Worm (Caenorhabditis elegans) whole organism, L4/young adult: ENCODE results near the gene T28C6.5.

Source experiments
- W03F9.2 ChIP-seq: fragments of 150-350 bp; optimal IDR thresholded peaks from 2 replicates; lab custom pipeline; 2014; ENCODE audit warnings: missing biosample characterization, missing genetic modification characterization
- dao-5 ChIP-seq: sonication (generic microtip); optimal IDR thresholded peaks from 2 replicates; lab custom pipeline; 2016; ENCODE audit warnings: missing genotype, missing genetic modification characterization, moderate library complexity, missing compliant biosample characterization
- him-1 ChIP-seq: sonication (generic microtip); optimal IDR thresholded peaks from 2 replicates; lab custom pipeline; 2016; ENCODE audit warnings: missing genotype, missing genetic modification reagents, missing genetic modification characterization, missing compliant biosample characterization

Gene T28C6.5

DNA sequence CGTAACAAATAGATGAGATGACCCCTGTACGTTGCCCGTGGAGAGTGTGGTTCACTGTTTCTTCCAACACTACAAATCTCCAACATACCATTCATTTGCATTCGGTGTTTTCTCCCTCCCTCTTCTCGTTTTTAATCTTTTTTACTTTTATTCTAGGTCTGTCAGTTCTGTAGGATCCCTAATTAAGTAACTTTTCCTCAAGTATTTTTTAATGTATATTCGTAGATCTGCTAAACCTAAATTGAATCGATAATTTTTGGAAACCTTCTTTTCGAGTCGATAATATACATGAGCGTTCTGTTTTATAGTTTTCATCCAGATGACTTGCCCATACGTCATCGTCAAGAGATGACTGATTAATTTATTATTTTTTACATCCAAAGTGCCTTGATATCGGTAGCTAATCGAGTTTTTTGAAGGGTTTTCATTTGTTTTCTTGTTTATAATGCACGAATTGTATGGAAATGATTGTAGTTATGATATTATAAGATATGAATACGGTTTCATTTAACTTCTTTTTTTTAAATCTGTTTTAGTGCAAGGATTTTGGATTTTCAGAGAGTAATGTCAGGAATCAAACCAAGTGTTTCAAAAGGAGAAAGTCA, 19.0 kb downstream of the T28C6.5 start, which contains the start of the genes T28C6.11 and T11B7.1:
TSS of gene T28C6.11 (minus strand) at position 101 of the 605 bp plus-strand sequence.
TSS of gene T11B7.1 (plus strand) at position 555 of the 605 bp plus-strand sequence.
- TF ChIP-seq him-1 (tag; lab: Kevin White, UChicago) (no peak), W03F9.2 (no peak), dao-5 (tag; lab: Kevin White, UChicago) (no peak)

DNA sequence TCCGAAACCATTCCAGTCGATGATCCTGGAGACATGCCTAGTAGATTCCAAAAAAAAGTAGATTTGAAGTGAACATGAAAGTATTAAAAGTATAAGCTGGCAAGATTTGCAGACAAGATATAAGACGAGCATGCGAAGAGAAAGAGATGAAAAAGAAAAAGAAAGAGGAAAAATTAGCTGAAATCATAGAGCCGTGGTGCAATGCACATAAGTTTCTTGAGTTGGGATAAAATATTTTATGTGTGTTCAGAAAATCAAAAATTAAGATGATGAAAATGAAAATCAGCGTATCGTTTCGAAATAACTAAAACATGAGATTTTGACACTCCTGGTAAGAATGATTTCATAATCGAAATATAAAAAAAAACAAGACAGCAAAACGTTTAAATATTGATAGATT, 23.2 kb downstream of the T28C6.5 start, which contains the start of gene T11B7.2:
TSS of gene T11B7.2 (minus strand) at position 101 of the 400 bp plus-strand sequence.
- no peak for TF ChIP-seq dao-5 (tag; lab: Kevin White, UChicago)
- TF ChIP-seq him-1 (tag; lab: Kevin White, UChicago): no peak
- TF ChIP-seq W03F9.2: no peak

DNA sequence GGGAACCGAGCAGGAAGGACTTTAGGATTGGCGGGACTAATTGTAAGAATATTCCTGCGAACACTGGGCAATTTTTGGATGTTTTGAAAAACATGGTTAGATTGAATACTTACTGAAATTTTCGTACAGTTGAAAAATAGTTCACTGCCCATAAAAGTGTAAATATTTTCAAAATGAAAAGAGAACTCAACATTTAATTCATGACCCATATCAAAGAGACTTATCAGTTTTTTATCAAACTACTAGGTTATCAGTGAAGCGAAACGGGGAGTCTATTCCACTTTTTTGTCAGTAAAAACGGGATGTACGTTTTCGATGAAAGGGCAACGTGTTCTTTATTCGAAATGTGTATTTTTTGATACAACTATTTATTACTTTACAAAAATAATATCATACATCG, 24.7 kb downstream of the T28C6.5 start:
- no peak for TF ChIP-seq him-1 (tag; lab: Kevin White, UChicago)

DNA sequence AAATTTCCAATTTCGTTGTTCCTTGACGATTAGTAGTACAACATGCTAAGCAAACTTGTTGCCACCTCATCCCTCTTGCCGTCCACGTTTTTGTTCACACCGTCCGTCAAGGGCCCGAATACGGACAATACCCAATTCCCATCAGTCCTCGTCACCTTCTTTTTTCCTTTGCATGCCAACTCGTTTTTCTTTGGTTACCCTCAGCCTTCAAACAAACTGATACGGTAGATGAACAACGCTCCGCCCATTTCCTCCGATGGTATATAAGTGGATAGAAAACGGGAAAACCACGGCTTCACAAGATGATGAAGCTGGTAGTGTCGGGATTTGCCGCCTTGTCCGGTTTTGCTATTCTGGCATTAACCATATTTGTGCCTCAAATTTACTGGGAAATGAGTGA, 26.7 kb downstream of the T28C6.5 start, which contains the start of gene col-118:
TSS of gene col-118 (plus strand) at position 301 of the 400 bp plus-strand sequence.
- TF ChIP-seq dao-5 (tag; lab: Kevin White, UChicago): no peak
- no peak for TF ChIP-seq him-1 (tag; lab: Kevin White, UChicago)
- no peak for TF ChIP-seq W03F9.2

DNA sequence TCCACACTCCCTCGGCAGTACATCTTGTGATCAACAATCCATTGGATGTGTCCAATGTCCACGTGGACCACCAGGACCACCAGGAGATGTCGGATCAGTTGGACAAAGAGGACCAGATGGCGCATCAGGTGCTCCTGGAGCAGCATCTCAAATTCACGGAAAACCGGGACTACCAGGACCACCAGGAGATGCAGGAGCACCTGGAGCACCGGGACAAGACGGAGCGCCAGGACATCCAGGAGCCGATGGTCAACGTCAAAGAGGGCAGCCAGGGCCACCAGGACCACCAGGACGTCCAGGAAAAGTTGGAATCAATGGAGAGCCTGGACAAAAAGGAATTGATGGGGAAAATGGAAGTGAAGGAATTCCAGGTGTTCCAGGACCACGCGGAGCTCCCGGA, 27.7 kb downstream of the T28C6.5 start:
- no peak for TF ChIP-seq him-1 (tag; lab: Kevin White, UChicago)
- TF ChIP-seq W03F9.2: no peak
- no peak for TF ChIP-seq dao-5 (tag; lab: Kevin White, UChicago)

DNA sequence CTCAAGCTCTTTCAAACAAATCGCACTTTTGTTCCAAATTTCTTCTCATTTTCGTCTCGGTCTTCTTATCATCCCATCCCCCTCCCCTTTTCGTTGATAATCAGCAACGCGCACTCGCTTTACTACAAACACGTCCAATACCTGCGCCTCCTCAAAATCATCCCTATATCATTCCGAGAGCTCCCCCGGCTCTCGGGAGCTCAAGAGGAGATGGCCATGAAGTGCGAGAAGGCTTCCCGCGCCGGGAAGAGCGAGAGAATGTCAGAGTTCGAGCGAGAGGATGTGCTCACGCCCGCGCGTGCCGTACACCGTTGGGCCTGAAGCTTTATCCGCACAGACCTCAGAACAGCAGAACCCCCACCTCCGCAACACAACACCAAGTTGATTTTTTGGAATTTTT, 29.6 kb downstream of the T28C6.5 start:
- TF ChIP-seq him-1 (tag; lab: Kevin White, UChicago) (no peak), W03F9.2 (no peak), dao-5 (tag; lab: Kevin White, UChicago) (no peak)

DNA sequence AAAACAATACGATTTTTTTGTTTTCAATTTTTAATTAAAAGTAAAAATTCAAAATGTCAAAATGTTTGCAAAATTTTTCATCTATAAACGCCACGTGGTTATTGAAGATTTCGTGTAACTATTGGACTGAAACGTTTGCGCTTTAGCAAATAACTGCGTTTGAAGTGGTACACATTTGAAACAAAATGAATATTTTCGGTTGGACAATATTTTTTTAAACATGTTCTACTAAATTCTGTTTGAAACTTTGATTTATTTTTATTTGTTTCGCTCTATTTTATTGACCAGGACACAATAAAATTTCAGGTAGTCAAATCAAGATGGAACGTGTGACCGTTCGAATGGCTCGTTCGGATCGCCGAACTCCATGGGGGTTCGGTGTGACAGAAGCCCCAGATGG, 30.9 kb downstream of the T28C6.5 start, which contains the start of gene alp-1:
TSS of gene alp-1 (plus strand) at position 301 of the 400 bp plus-strand sequence.
- no peak for TF ChIP-seq W03F9.2
- no peak for TF ChIP-seq him-1 (tag; lab: Kevin White, UChicago)
- no peak for TF ChIP-seq dao-5 (tag; lab: Kevin White, UChicago)

DNA sequence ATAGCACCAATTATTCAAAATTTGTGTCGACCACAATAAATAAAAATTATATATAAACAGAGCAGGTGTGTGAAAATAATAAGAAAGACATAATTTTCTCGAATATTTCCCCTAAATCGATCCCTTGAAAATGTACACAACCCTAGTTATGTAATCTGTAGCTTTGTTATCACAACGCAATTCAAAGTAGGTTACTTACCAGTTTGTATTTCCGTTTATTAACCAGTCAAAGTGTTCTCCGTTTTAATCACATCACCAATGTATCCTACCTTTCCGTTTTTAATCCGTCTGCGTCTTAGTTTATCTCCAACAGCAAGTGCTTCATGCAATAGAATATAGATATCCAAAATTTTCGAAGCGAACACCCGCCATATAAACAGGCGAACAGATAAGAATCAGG, 32.1 kb downstream of the T28C6.5 start:
- TF ChIP-seq him-1 (tag; lab: Kevin White, UChicago) (no peak), W03F9.2 (no peak), dao-5 (tag; lab: Kevin White, UChicago) (no peak)

DNA sequence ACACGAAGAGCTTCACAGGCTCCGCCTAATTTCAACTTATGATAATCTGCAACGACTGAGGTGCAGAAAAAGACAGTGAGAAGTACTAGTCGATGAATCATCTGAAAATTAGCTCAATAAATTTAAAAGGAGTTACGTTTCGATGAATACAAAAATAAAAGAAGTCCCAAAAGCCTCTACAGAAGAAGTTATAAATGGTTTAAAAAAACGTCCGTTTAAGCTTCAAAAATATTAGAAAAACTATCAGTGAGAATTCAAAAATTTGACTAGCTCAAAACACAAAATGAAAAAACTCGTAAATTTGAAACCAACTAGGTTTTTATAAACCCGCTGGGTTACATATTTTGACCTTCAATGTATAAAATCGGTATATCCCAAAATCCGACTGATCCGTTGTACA, 34.7 kb downstream of the T28C6.5 start, which contains the start of gene T11B7.5:
TSS of gene T11B7.5 (minus strand) at position 101 of the 400 bp plus-strand sequence.
- TF ChIP-seq W03F9.2 (no peak), dao-5 (tag; lab: Kevin White, UChicago) (no peak), him-1 (tag; lab: Kevin White, UChicago) (no peak)

DNA sequence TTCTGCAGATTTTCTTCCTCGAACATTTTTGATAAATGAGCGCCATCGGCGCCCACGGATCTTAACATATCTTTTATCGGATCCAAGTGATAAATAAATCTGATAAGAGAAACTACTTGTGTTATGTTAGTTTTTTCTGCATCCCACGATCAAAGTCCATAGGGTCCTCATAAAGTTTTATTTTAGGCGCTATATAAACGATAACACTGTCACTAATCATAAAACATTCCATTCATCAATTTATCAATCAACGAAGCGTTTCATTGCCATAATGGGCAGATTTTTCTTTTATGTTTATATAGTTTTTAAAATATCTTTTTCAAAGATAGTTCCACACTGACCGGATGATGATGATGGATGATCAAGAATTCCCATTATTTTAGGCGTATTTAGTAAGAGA, 43.4 kb downstream of the T28C6.5 start:
- no peak for TF ChIP-seq dao-5 (tag; lab: Kevin White, UChicago)
- no peak for TF ChIP-seq him-1 (tag; lab: Kevin White, UChicago)
- TF ChIP-seq W03F9.2: no peak

DNA sequence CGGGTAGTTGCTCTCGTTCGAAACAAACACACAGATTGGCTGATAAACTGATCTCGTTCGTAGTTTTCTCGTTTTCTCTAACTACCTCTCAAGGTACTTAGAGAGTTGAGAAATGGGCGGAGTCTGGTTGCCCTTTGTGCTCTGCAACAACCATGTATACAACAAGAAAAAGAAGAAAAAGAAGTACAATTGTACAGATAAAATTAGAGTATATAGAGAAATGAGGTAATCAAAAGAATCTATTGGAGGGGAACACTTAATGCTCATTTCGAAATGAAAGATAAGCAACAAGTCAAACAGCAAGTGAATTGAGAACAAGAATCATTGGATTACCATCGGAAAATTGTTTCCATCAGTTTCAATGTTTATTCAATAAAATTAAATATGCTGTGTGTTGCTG, 44.1 kb downstream of the T28C6.5 start, which contains the start of gene C09G9.1:
TSS of gene C09G9.1 (minus strand) at position 143 of the 400 bp plus-strand sequence.
- TF ChIP-seq dao-5 (tag; lab: Kevin White, UChicago): no peak
- TF ChIP-seq him-1 (tag; lab: Kevin White, UChicago): no peak
- no peak for TF ChIP-seq W03F9.2

DNA sequence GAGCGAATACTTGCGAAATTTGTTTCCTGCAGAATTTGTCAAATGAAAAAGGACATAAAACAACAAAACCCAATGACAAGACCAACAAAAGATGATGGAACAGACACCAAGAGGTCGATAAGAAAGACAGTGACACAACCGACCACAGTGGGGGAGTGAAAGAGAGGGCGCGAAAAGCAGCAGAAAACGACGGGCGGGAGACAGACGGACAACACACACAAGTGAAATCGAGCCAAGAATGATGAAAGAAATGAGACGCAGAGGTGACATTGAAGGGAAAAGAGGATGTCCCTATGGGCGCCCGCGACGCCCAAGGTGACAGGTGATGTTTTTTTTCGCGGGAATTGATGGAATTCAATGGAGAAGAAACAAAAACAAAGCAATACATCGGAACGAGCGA, 44.8 kb downstream of the T28C6.5 start:
- no peak for TF ChIP-seq dao-5 (tag; lab: Kevin White, UChicago)
- TF ChIP-seq W03F9.2: peak; percentile 74

DNA sequence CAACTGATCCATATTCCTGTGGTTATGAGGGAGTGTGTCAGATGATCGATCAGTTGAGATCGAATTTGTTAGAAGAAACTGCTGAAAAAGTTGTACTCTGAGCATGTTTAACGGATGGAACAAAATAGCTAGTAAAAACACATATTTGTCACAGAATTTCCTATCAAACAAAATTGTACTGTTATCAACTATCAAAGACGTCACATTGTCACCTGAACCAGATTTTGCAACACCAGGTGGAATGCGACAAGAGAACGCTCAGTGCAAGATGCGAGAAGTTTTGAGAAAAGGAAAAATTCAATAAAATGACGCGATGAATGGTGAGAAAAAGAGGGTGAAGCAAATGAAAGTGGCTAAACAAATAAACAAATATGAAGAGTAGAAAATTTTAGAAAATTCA, 46.3 kb downstream of the T28C6.5 start:
- TF ChIP-seq W03F9.2: no peak
- no peak for TF ChIP-seq him-1 (tag; lab: Kevin White, UChicago)

DNA sequence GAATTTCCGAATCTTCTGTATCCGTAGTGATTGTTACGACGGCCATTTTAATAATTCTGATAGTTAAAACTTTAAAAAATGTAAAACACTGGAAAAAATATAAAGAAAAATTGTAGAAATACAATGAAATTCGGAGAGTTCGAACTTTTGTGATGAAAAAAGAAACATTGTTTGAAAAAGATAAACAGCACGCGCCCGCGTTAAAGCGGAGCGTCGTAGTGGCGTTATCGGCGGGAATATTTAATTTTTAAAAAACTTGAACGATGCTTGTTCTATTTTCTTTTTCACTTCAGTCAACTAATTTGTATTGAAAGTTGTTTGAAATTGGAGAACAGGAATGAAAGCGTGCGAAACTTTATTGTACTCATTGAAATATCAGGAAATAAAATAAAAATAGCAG, 48.4 kb downstream of the T28C6.5 start, which contains the start of gene npp-23:
TSS of gene npp-23 (minus strand) at position 56 of the 400 bp plus-strand sequence.
- no peak for TF ChIP-seq W03F9.2
- no peak for TF ChIP-seq dao-5 (tag; lab: Kevin White, UChicago)
- no peak for TF ChIP-seq him-1 (tag; lab: Kevin White, UChicago)
